Worm (Caenorhabditis elegans) whole organism, young adult: ENCODE results near the gene golg-4.

Experiments used
- B0019.2 ChIP-seq: fragments of 200-800 bp; sonication (Bioruptor generic); conservative IDR thresholded peaks from 2 replicates; pipeline ENCODE4 v1.3.6; 2022; ENCODE audit warnings: missing genetic modification reagents, missing genetic modification characterization, missing compliant biosample characterization
- B0035.1 ChIP-seq: sonication (generic microtip); optimal IDR thresholded peaks from 2 replicates; lab custom pipeline; 2016; ENCODE audit warnings: missing genetic modification characterization, mild to moderate bottlenecking, missing compliant biosample characterization, missing genotype, missing genetic modification reagents
- B0336.3 ChIP-seq: fragments of 200-800 bp; sonication (Bioruptor generic); IDR thresholded peaks from 2 replicates; pipeline ENCODE4 v1.3.6; 2022; ENCODE audit warnings: missing genetic modification characterization, missing compliant biosample characterization
- D2030.7 ChIP-seq: fragments of 200-800 bp; sonication (Bioruptor generic); IDR thresholded peaks from 2 replicates; pipeline ENCODE4 v1.3.6; 2022; ENCODE audit warnings: missing genetic modification reagents, missing genetic modification characterization, missing compliant biosample characterization
- F22D6.2 ChIP-seq: sonication (generic microtip); optimal IDR thresholded peaks from 2 replicates; lab custom pipeline; 2016; ENCODE audit warnings: mild to moderate bottlenecking, missing genetic modification characterization, missing compliant biosample characterization
- F52B5.7 ChIP-seq: sonication (generic microtip); optimal IDR thresholded peaks from 2 replicates; lab custom pipeline; 2016; ENCODE audit warnings: mild to moderate bottlenecking, missing genetic modification characterization, missing compliant biosample characterization
- F55B11.4 ChIP-seq: sonication (generic microtip); optimal IDR thresholded peaks from 2 replicates; lab custom pipeline; 2016; ENCODE audit warnings: missing compliant biosample characterization, missing genetic modification characterization, borderline replicate concordance; ENCODE audit not compliant: insufficient read depth
- K11D2.4 ChIP-seq: fragments of 200-800 bp; sonication (Bioruptor generic); IDR thresholded peaks from 2 replicates; pipeline ENCODE4 v1.3.6; 2022; ENCODE audit warnings: missing genetic modification reagents, missing genetic modification characterization, missing compliant biosample characterization
- K12H6.12 ChIP-seq: fragments of 200-800 bp; sonication (Bioruptor generic); optimal IDR thresholded peaks from 2 replicates; lab custom pipeline; 2018; ENCODE audit warnings: mild to moderate bottlenecking, missing genetic modification characterization, missing compliant biosample characterization
- Y56A3A.18 ChIP-seq: fragments of 200-800 bp; sonication (Bioruptor generic); IDR thresholded peaks from 2 replicates; pipeline ENCODE4 v1.3.6; 2022; ENCODE audit warnings: missing genetic modification reagents, missing genetic modification characterization, missing compliant biosample characterization
- ama-1 ChIP-seq, 3 experiments: fragments of 150-350 bp in 1 of 3; sonication (generic microtip) in 2 of 3; optimal IDR thresholded peaks; 2 replicates each; lab custom pipeline; 2014 to 2018; ENCODE audit warnings: missing biosample characterization in 2 of 3, missing genetic modification characterization in 2 of 3, missing genetic modification reagents in 2 of 3
- attf-5 ChIP-seq: fragments of 200-800 bp; sonication (Bioruptor generic); optimal IDR thresholded peaks from 2 replicates; lab custom pipeline; 2018; ENCODE audit warnings: mild to moderate bottlenecking, missing genetic modification characterization, missing compliant biosample characterization
- cebp-2 ChIP-seq: fragments of 200-800 bp; sonication (Bioruptor generic); IDR thresholded peaks from 2 replicates; pipeline ENCODE4 v1.3.6; 2022; ENCODE audit warnings: missing genetic modification characterization, missing compliant biosample characterization
- ceh-100 ChIP-seq: fragments of 200-800 bp; sonication (Bioruptor generic); IDR thresholded peaks from 2 replicates; pipeline ENCODE4 v1.3.6; 2022; ENCODE audit warnings: missing genetic modification reagents, missing genetic modification characterization, missing compliant biosample characterization
- ceh-27 ChIP-seq: fragments of 200-800 bp; sonication (Bioruptor generic); optimal IDR thresholded peaks from 2 replicates; lab custom pipeline; 2018; ENCODE audit warnings: mild to moderate bottlenecking, missing genetic modification characterization, moderate library complexity, missing compliant biosample characterization
- ceh-79 ChIP-seq: sonication (generic microtip); optimal IDR thresholded peaks from 2 replicates; lab custom pipeline; 2017; ENCODE audit warnings: mild to moderate bottlenecking, missing genetic modification characterization, missing compliant biosample characterization
- dpl-1 ChIP-seq: fragments of 150-350 bp; optimal IDR thresholded peaks from 2 replicates; lab custom pipeline; 2014; ENCODE audit warnings: missing biosample characterization, missing genetic modification reagents, missing genetic modification characterization
- egrh-3 ChIP-seq: fragments of 200-800 bp; sonication (Bioruptor generic); IDR thresholded peaks from 2 replicates; pipeline ENCODE4 v1.3.6; 2022; ENCODE audit warnings: missing genetic modification reagents, missing genetic modification characterization, missing compliant biosample characterization
- ets-4 ChIP-seq: fragments of 200-800 bp; sonication (Bioruptor generic); optimal IDR thresholded peaks from 2 replicates; lab custom pipeline; 2018; ENCODE audit warnings: mild to moderate bottlenecking, missing genetic modification characterization, missing compliant biosample characterization
- gei-17 ChIP-seq: fragments of 200-800 bp; sonication (Bioruptor generic); optimal IDR thresholded peaks from 2 replicates; lab custom pipeline; 2018; ENCODE audit warnings: mild to moderate bottlenecking, missing genetic modification characterization, missing compliant biosample characterization
- hlh-26 ChIP-seq: fragments of 200-800 bp; sonication (Bioruptor generic); conservative IDR thresholded peaks from 2 replicates; pipeline ENCODE4 v1.3.6; 2022; ENCODE audit warnings: missing genetic modification reagents, missing genetic modification characterization, missing compliant biosample characterization
- hmg-20 ChIP-seq: fragments of 200-800 bp; sonication (Bioruptor generic); IDR thresholded peaks from 2 replicates; pipeline ENCODE4 v1.3.6; 2022; ENCODE audit warnings: missing genetic modification reagents, missing genetic modification characterization, missing compliant biosample characterization
- lag-1 ChIP-seq: fragments of 200-800 bp; sonication (Bioruptor generic); IDR thresholded peaks from 2 replicates; pipeline ENCODE4 v1.3.6; 2022; ENCODE audit warnings: missing genetic modification reagents, missing genetic modification characterization, missing compliant biosample characterization
- lin-26 ChIP-seq: fragments of 200-800 bp; sonication (Bioruptor generic); IDR thresholded peaks from 2 replicates; pipeline ENCODE4 v1.3.6; 2022; ENCODE audit warnings: missing genetic modification reagents, missing genetic modification characterization, missing compliant biosample characterization
- lsl-1 ChIP-seq: fragments of 200-800 bp; sonication (Bioruptor generic); optimal IDR thresholded peaks from 2 replicates; lab custom pipeline; 2018; ENCODE audit warnings: mild to moderate bottlenecking, missing genetic modification characterization, moderate library complexity, missing compliant biosample characterization
- madf-6 ChIP-seq: fragments of 200-800 bp; sonication (Bioruptor generic); IDR thresholded peaks from 2 replicates; pipeline ENCODE4 v1.3.6; 2022; ENCODE audit warnings: missing genetic modification reagents, missing genetic modification characterization, missing compliant biosample characterization
- madf-8 ChIP-seq: fragments of 200-800 bp; sonication (Bioruptor generic); conservative IDR thresholded peaks from 2 replicates; pipeline ENCODE4 v1.3.6; 2022; ENCODE audit warnings: missing genetic modification reagents, missing genetic modification characterization, missing compliant biosample characterization
- mes-4 ChIP-seq: sonication (generic microtip); optimal IDR thresholded peaks from 2 replicates; lab custom pipeline; 2016; ENCODE audit warnings: missing genotype, missing genetic modification characterization, missing compliant biosample characterization
- nfya-1 ChIP-seq: sonication (generic microtip); optimal IDR thresholded peaks from 2 replicates; lab custom pipeline; 2017; ENCODE audit warnings: antibody characterized with exemption, missing compliant biosample characterization, missing genetic modification characterization, borderline replicate concordance; ENCODE audit not compliant: insufficient read depth
- nfya-2 ChIP-seq: fragments of 200-800 bp; sonication (Bioruptor generic); IDR thresholded peaks from 2 replicates; pipeline ENCODE4 v1.3.6; 2022; ENCODE audit warnings: missing genetic modification reagents, missing genetic modification characterization, missing compliant biosample characterization
- nhr-27 ChIP-seq: fragments of 200-800 bp; sonication (Bioruptor generic); optimal IDR thresholded peaks from 2 replicates; lab custom pipeline; 2018; ENCODE audit warnings: mild to moderate bottlenecking, missing genetic modification characterization, moderate library complexity, missing compliant biosample characterization
- nhr-80 ChIP-seq: sonication (generic microtip); optimal IDR thresholded peaks from 2 replicates; lab custom pipeline; 2016; ENCODE audit warnings: missing genetic modification characterization, missing compliant biosample characterization
- pha-4 ChIP-seq: fragments of 150-350 bp; sonication (generic microtip); optimal IDR thresholded peaks from 2 replicates; lab custom pipeline; 2014; ENCODE audit warnings: missing biosample characterization, missing genetic modification reagents, missing genetic modification characterization
- repo-1 ChIP-seq: sonication (generic microtip); optimal IDR thresholded peaks from 2 replicates; lab custom pipeline; 2017; ENCODE audit warnings: mild to moderate bottlenecking, missing genetic modification characterization, missing compliant biosample characterization
- snpc-1.1 ChIP-seq: sonication (generic microtip); optimal IDR thresholded peaks from 2 replicates; lab custom pipeline; 2017; ENCODE audit warnings: missing genetic modification characterization, mild to moderate bottlenecking, missing compliant biosample characterization, antibody characterized with exemption, moderate library complexity, missing genotype, missing genetic modification reagents; ENCODE audit not compliant: insufficient read depth
- snpc-3.4 ChIP-seq: sonication (generic microtip); optimal IDR thresholded peaks from 2 replicates; lab custom pipeline; 2017; ENCODE audit warnings: missing genetic modification characterization, mild to moderate bottlenecking, missing compliant biosample characterization, antibody characterized with exemption, moderate library complexity, missing genotype, missing genetic modification reagents
- snpc-4 ChIP-seq, 5 experiments: fragments of 150-350 bp in 1 of 5; sonication (generic microtip) in 4 of 5; optimal IDR thresholded peaks; 2 replicates each; lab custom pipeline; 2014 to 2018; ENCODE audit warnings: missing genetic modification characterization in 5 of 5, missing biosample characterization in 3 of 5, antibody characterized with exemption in 2 of 5, mild to moderate bottlenecking in 2 of 5, missing compliant biosample characterization in 2 of 5, missing genotype in 2 of 5, moderate library complexity in 2 of 5, missing genetic modification reagents in 1 of 5
- somi-1 ChIP-seq: fragments of 200-800 bp; sonication (Bioruptor generic); optimal IDR thresholded peaks from 2 replicates; lab custom pipeline; 2018; ENCODE audit warnings: mild to moderate bottlenecking, missing genetic modification characterization, missing compliant biosample characterization
- tbp1 ChIP-seq: fragments of 200-800 bp; sonication (Bioruptor generic); optimal IDR thresholded peaks from 2 replicates; lab custom pipeline; 2018; ENCODE audit warnings: mild to moderate bottlenecking, missing genetic modification characterization, missing compliant biosample characterization
- tbx-9 ChIP-seq: sonication (generic microtip); optimal IDR thresholded peaks from 2 replicates; lab custom pipeline; 2016; ENCODE audit warnings: borderline replicate concordance, missing genetic modification characterization, inconsistent platforms, missing compliant biosample characterization
- unc-130 ChIP-seq: sonication (generic microtip); optimal IDR thresholded peaks from 2 replicates; lab custom pipeline; 2016; ENCODE audit warnings: missing genetic modification reagents, missing genetic modification characterization, missing compliant biosample characterization
- zfh-2 ChIP-seq: fragments of 200-800 bp; sonication (Bioruptor generic); conservative IDR thresholded peaks from 2 replicates; pipeline ENCODE4 v1.3.6; 2022; ENCODE audit warnings: missing genetic modification reagents, missing genetic modification characterization, missing compliant biosample characterization
- zim-3 ChIP-seq: sonication (generic microtip); optimal IDR thresholded peaks from 2 replicates; lab custom pipeline; 2017; ENCODE audit warnings: mild to moderate bottlenecking, missing genetic modification characterization, moderate library complexity, missing compliant biosample characterization
- ztf-18 ChIP-seq: sonication (generic microtip); optimal IDR thresholded peaks from 2 replicates; lab custom pipeline; 2016; ENCODE audit warnings: missing genotype, mild to moderate bottlenecking, missing genetic modification characterization, missing compliant biosample characterization
- ztf-28 ChIP-seq: fragments of 200-800 bp; sonication (Bioruptor generic); IDR thresholded peaks from 2 replicates; pipeline ENCODE4 v1.3.6; 2022; ENCODE audit warnings: missing genetic modification reagents, missing genetic modification characterization, missing compliant biosample characterization
- ztf-3 ChIP-seq: fragments of 200-800 bp; sonication (Bioruptor generic); optimal IDR thresholded peaks from 2 replicates; lab custom pipeline; 2018; ENCODE audit warnings: mild to moderate bottlenecking, missing genetic modification characterization, missing compliant biosample characterization
- ztf-6 ChIP-seq: fragments of 200-800 bp; sonication (Bioruptor generic); IDR thresholded peaks from 2 replicates; pipeline ENCODE4 v1.3.6; 2022; ENCODE audit warnings: missing genetic modification reagents, missing genetic modification characterization, missing compliant biosample characterization

golg-4 gene

DNA sequence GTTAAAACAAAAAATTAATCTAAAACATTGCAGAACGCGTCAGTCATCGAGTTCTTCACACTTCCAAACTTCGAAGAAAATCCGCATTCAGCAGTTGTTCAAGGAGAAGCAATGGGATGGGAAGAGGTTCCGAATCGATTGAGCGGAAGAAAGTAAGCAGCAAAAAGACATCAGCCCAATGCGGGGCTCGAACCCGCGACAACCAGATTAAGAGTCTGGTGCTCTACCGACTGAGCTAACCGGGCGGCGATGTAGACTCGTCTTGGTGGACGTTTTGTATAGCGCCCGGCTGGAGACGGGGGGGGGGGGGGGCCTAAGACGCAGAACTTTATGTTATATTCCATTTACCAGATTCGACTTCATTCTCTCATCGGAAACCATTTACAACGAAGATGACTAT lies 21.4 kb downstream of the golg-4 start (continued):
- 0 out of 2 replicates have a peak, but pooled peaks have one; percentile 42 for TF ChIP-seq Y56A3A.18 (GFP tag; lab: Robert Waterston, UW)
- no peak for TF ChIP-seq F22D6.2 (tag; lab: Kevin White, UChicago)
- 0 out of 2 replicates have a peak, but pooled peaks have one; percentile 13 for TF ChIP-seq B0336.3 (GFP tag; lab: Robert Waterston, UW)
- no peak for TF ChIP-seq mes-4 (tag; lab: Kevin White, UChicago)
- TF ChIP-seq hmg-20 (GFP tag; lab: Robert Waterston, UW), result peak; percentile 41; the same call in 1 of the 2 replicates
- no peak for TF ChIP-seq B0019.2 (GFP tag; lab: Robert Waterston, UW)
- peak; percentile 62; the same call in 1 of the 2 replicates for TF ChIP-seq ztf-6 (GFP tag; lab: Robert Waterston, UW)
- TF ChIP-seq nfya-2, result no peak
- no peak for TF ChIP-seq ceh-79 (tag; lab: Kevin White, UChicago)
- no peak for TF ChIP-seq ama-1 (optimal IDR thresholded peaks at IDR 0.05; lab: Kevin White, UChicago)
- no peak for TF ChIP-seq ama-1 (GFP tag; optimal IDR thresholded peaks at IDR 0.05; lab: Kevin White, UChicago)
- no peak for TF ChIP-seq nhr-27 (tag; lab: Kevin White, UChicago)
- TF ChIP-seq cebp-2 (GFP tag; lab: Robert Waterston, UW), result no peak
- TF ChIP-seq nhr-80 (tag; lab: Kevin White, UChicago), result no peak
- TF ChIP-seq ztf-28 (GFP tag; lab: Robert Waterston, UW), result no peak
- no peak for TF ChIP-seq K12H6.12 (tag; lab: Kevin White, UChicago)
- TF ChIP-seq F52B5.7 (tag; lab: Kevin White, UChicago), result no peak
- no peak for TF ChIP-seq gei-17 (GFP tag; lab: Kevin White, UChicago)
- no peak for TF ChIP-seq snpc-4 (GFP tag; optimal IDR thresholded peaks at IDR 0.05; lab: Kevin White, UChicago)
- peak in 1 of 4 experiments; percentile 5 for TF ChIP-seq snpc-4 (tag; optimal IDR thresholded peaks at IDR 0.05; lab: Kevin White, UChicago)
- no peak for TF ChIP-seq K11D2.4
- peak; percentile 75 for TF ChIP-seq zfh-2 (GFP tag; lab: Robert Waterston, UW)
- TF ChIP-seq ceh-27, result no peak
- TF ChIP-seq ceh-100 (GFP tag; lab: Robert Waterston, UW), result no peak; the same call in 1 of the 2 replicates
- no peak for TF ChIP-seq snpc-3.4 (tag; lab: Kevin White, UChicago)
- no peak for TF ChIP-seq somi-1 (GFP tag; lab: Kevin White, UChicago)
- TF ChIP-seq ztf-18 (tag; lab: Kevin White, UChicago), result peak; percentile 36
- no peak for TF ChIP-seq hlh-26
- no peak for TF ChIP-seq pha-4 (tag; lab: Kevin White, UChicago)
- no peak for TF ChIP-seq unc-130 (GFP tag; lab: Kevin White, UChicago)
- peak; percentile 42 for TF ChIP-seq lsl-1
- TF ChIP-seq madf-6, result peak; percentile 47; the same call in 1 of the 2 replicates
- no peak for TF ChIP-seq zim-3
- peak; percentile 90 for TF ChIP-seq tbp1 (GFP tag; lab: Kevin White, UChicago)
- TF ChIP-seq repo-1 (tag; lab: Kevin White, UChicago), result peak; percentile 43
- no peak for TF ChIP-seq madf-8 (GFP tag; lab: Robert Waterston, UW)
- no peak for TF ChIP-seq snpc-1.1
- no peak for TF ChIP-seq tbx-9 (tag; lab: Kevin White, UChicago)
- no peak for TF ChIP-seq lag-1 (GFP tag; lab: Robert Waterston, UW)
- TF ChIP-seq ets-4 (GFP tag; lab: Kevin White, UChicago), result no peak
- peak; percentile 88 for TF ChIP-seq lin-26
- TF ChIP-seq nfya-1 (tag; lab: Kevin White, UChicago), result no peak
- TF ChIP-seq attf-5 (GFP tag; lab: Kevin White, UChicago), result peak; percentile 20
- no peak for TF ChIP-seq D2030.7 (GFP tag; lab: Robert Waterston, UW)
- TF ChIP-seq ztf-3 (GFP tag; lab: Kevin White, UChicago), result no peak
- peak; percentile 64; the same call in 1 of the 2 replicates for TF ChIP-seq egrh-3
- TF ChIP-seq dpl-1 (GFP tag; lab: Kevin White, UChicago), result no peak
- TF ChIP-seq B0035.1, result no peak
- no peak for TF ChIP-seq F55B11.4 (tag; lab: Kevin White, UChicago)
